Worm (Caenorhabditis elegans): ENCODE measurements around the gene ced-6.

ced-6 gene

DNA sequence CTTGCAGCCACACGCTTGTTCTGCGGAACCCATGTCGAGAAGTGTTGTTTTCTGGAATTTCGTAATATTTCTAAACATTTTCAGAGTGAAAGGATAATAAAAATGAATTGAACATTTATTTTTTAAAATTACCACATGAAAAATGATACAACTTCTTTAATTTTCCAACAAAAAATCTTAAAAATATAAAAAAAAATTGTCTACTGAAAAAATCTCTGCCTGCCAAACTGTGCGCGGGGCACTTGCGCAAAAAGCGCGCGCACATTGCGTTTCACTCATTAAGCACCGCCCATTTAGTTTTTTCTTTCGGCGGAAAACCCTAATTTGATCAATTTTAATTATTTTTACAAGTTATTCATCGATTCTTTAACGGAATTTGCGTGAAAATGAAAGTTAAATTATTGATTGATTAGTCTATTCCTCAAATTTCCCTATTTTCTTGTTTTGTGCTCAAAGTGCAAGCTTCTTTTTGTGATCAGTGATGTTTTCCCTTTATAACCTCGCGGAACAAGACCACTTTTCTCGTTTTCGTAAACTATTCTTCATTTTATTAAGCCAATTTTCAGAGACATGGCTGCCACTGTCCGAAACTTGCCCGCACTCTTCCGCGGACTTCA, 40.6 kb upstream of the ced-6 start, which contains the start of the genes nmad-1 and hach-1 (continued):
- no peak for TF ChIP-seq unc-98 (GFP tag; IDR thresholded peaks at IDR 0.05)
- peak; percentile 42 to 81 (median 63) for TF ChIP-seq ceh-82 (tag; optimal IDR thresholded peaks at IDR 0.05)
- peak; percentile 58 for TF ChIP-seq zip-4 (GFP tag; optimal IDR thresholded peaks at IDR 0.05)
- no peak for TF ChIP-seq mab-9 (GFP tag; IDR thresholded peaks at IDR 0.05)
- TF ChIP-seq mep-1 (tag; optimal IDR thresholded peaks at IDR 0.05) = peak; percentile 75
- TF ChIP-seq elt-3 (tag; optimal IDR thresholded peaks at IDR 0.05) = peak in 1 of 6 experiments; percentile 61
- TF ChIP-seq fkh-10 (GFP tag; optimal IDR thresholded peaks at IDR 0.05) = no peak
- TF ChIP-seq skn-1 (tag; optimal IDR thresholded peaks at IDR 0.05) = peak; percentile 52
- TF ChIP-seq nhr-71 (tag; optimal IDR thresholded peaks at IDR 0.05) = peak; percentile 87
- peak; percentile 90 for TF ChIP-seq dsc-1 (tag; optimal IDR thresholded peaks at IDR 0.05)
- no peak for TF ChIP-seq nhr-237 (tag; optimal IDR thresholded peaks at IDR 0.05)
- TF ChIP-seq unc-130 (tag; optimal IDR thresholded peaks at IDR 0.05) = peak; percentile 72
- TF ChIP-seq ztf-11 (tag; optimal IDR thresholded peaks at IDR 0.05) = peak in 1 of 2 experiments; percentile 76
- no peak for TF ChIP-seq fos-1 (tag; optimal IDR thresholded peaks at IDR 0.05)
- TF ChIP-seq fkh-4 (tag; optimal IDR thresholded peaks at IDR 0.05; ENCODE audit: borderline replicate concordance) = peak; percentile 17
- no peak for TF ChIP-seq tlp-1 (tag; optimal IDR thresholded peaks at IDR 0.05)

ce11 chrIII:5557246-5557819, 38.2 kb upstream of the ced-6 start, which contains the start of gene rpc-2:
rpc-2 (plus strand) TSS chrIII:5557365.
- TF ChIP-seq nhr-85 (tag) (peak; percentile 1), efl-3 (GFP tag; optimal IDR thresholded peaks at IDR 0.05) (no peak), hlh-17 (GFP tag; optimal IDR thresholded peaks at IDR 0.05; ENCODE audit: borderline replicate concordance) (no peak)

DNA sequence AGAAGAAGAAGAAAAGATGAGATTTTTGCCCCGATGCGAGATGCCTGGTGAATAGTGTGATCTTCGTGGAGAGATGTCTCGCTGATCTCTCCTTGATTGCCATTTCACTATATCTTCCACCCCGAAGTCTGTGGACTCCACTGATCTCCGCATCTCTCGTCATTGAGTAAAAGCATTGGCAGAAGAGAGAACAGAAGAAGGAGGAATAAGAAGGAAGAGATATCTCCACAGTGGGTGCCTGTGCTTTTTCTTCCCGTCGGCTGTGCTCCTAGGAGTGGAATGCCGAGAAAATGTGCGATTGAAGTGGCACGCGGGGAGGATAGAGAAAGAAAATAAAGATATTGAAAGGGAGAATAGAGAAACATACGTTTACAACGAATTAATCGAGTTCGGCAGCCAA, 31.9 kb upstream of the ced-6 start:
- TF ChIP-seq mep-1 (tag; optimal IDR thresholded peaks at IDR 0.05) = peak; percentile 12
- peak; percentile 39 for TF ChIP-seq nhr-19 (GFP tag; conservative IDR thresholded peaks at IDR 0.05)
- peak; percentile 41 for TF ChIP-seq snu-23 (GFP tag; optimal IDR thresholded peaks at IDR 0.05)
- no peak for TF ChIP-seq irx-1 (tag; optimal IDR thresholded peaks at IDR 0.05)
- peak; percentile 24 for TF ChIP-seq nhr-20 (tag; optimal IDR thresholded peaks at IDR 0.05)
- peak; percentile 31 for TF ChIP-seq tbx-2 (tag; optimal IDR thresholded peaks at IDR 0.05)
- peak; percentile 51 for TF ChIP-seq nhr-77 (tag; optimal IDR thresholded peaks at IDR 0.05)
- peak; percentile 97 for TF ChIP-seq pag-3 (tag; optimal IDR thresholded peaks at IDR 0.05; ENCODE audit: borderline replicate concordance, insufficient read depth)
- peak; percentile 15 for TF ChIP-seq swsn-7 (tag; optimal IDR thresholded peaks at IDR 0.05)
- TF ChIP-seq dsc-1 (tag; optimal IDR thresholded peaks at IDR 0.05) = peak; percentile 69
- peak; percentile 69 for TF ChIP-seq nhr-71 (tag; optimal IDR thresholded peaks at IDR 0.05)
- TF ChIP-seq mdl-1 (tag; optimal IDR thresholded peaks at IDR 0.05) = peak in 1 of 2 experiments; percentile 25
- no peak for TF ChIP-seq nhr-90 (tag; optimal IDR thresholded peaks at IDR 0.05; ENCODE audit: poor library complexity)
- peak; percentile 54 for TF ChIP-seq rnt-1 (tag; optimal IDR thresholded peaks at IDR 0.05)
- TF ChIP-seq blmp-1 (tag; optimal IDR thresholded peaks at IDR 0.05) = peak; percentile 20
- TF ChIP-seq lin-14 (GFP tag; optimal IDR thresholded peaks at IDR 0.05) = peak; percentile 75
- TF ChIP-seq unc-62 (GFP tag; optimal IDR thresholded peaks at IDR 0.05) = no peak
- no peak for TF ChIP-seq unc-130 (tag; optimal IDR thresholded peaks at IDR 0.05)
- peak; percentile 10 to 49 for TF ChIP-seq lsy-2 (tag; optimal IDR thresholded peaks at IDR 0.05)
- peak; percentile 11 to 19 for TF ChIP-seq efl-1 (optimal IDR thresholded peaks at IDR 0.05)
- TF ChIP-seq efl-1 (GFP tag; optimal IDR thresholded peaks at IDR 0.05 in 1 of 2) = peak in 1 of 2 experiments; percentile 87

DNA sequence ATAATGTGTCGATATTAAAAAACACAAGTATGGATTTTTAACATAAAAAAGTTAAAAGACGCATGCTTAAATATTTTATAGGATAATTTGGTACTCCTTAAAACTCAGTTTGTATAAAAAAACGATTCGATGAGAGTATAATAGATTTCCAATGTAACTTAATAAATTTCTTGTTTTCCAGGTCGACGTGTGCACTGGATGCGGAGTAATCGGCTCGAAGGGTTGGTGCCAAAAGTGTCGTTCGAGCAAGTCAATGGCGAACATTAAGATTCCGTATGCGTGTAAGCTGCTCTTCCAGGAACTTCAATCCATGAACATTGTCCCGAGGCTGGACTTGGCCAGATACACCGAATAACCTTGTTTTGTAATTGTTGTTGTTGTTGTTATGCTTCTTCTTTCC, 31.2 kb upstream of the ced-6 start:
- TF ChIP-seq hlh-4 (tag; optimal IDR thresholded peaks at IDR 0.05) = no peak
- TF ChIP-seq fkh-10 (GFP tag; optimal IDR thresholded peaks at IDR 0.05) = no peak
- no peak for TF ChIP-seq fkh-4 (tag; optimal IDR thresholded peaks at IDR 0.05; ENCODE audit: borderline replicate concordance)
- TF ChIP-seq nhr-11 (tag; optimal IDR thresholded peaks at IDR 0.05) = no peak
- no peak for TF ChIP-seq ztf-4 (tag; optimal IDR thresholded peaks at IDR 0.05)
- no peak for TF ChIP-seq nhr-20 (tag; optimal IDR thresholded peaks at IDR 0.05)
- TF ChIP-seq unc-62 (GFP tag; optimal IDR thresholded peaks at IDR 0.05) = no peak
- no peak for TF ChIP-seq hpl-2 (GFP tag; optimal IDR thresholded peaks at IDR 0.05)
- TF ChIP-seq Y116A8C.19 (tag; optimal IDR thresholded peaks at IDR 0.05; ENCODE audit: borderline replicate concordance) = no peak
- TF ChIP-seq tlp-1 (tag; optimal IDR thresholded peaks at IDR 0.05) = no peak
- no peak for TF ChIP-seq nhr-77 (tag; optimal IDR thresholded peaks at IDR 0.05)
- TF ChIP-seq lin-13 (GFP tag; optimal IDR thresholded peaks at IDR 0.05) = no peak
- TF ChIP-seq unc-86 (tag; optimal IDR thresholded peaks at IDR 0.05) = no peak
- no peak for TF ChIP-seq lin-35 (GFP tag; optimal IDR thresholded peaks at IDR 0.05)
- TF ChIP-seq mep-1 (tag; optimal IDR thresholded peaks at IDR 0.05) = no peak
- TF ChIP-seq pag-3 (tag; optimal IDR thresholded peaks at IDR 0.05; ENCODE audit: borderline replicate concordance, insufficient read depth) = no peak

Measured in whole organism, L1 larva.